Fruit fly (Drosophila melanogaster): ENCODE data around the gene milt.

The milt gene

dm6 chr2L:7049009-7049647 is 11.5 kb downstream of the milt start (continued):
- TF ChIP-seq ac (GFP tag; optimal IDR thresholded peaks at IDR 0.05) (no peak), CG14667 (GFP tag; IDR thresholded peaks at IDR 0.05) (no peak), sug (tag; optimal IDR thresholded peaks at IDR 0.05) (peak; percentile 38), ato (GFP tag; IDR thresholded peaks at IDR 0.05; ENCODE audit: partially characterized antibody) (peak; percentile 100), B-H2 (GFP tag; optimal IDR thresholded peaks at IDR 0.05) (no peak), gfzf (GFP tag; optimal IDR thresholded peaks at IDR 0.05) (no peak), ash1 (GFP tag; optimal IDR thresholded peaks at IDR 0.05) (peak; percentile 50), NfI (GFP tag; optimal IDR thresholded peaks at IDR 0.05) (peak; percentile 24), Oaz (GFP tag; IDR thresholded peaks at IDR 0.05) (no peak), corto (GFP tag; optimal IDR thresholded peaks at IDR 0.05) (peak; percentile 12), Ptx1 (GFP tag; IDR thresholded peaks at IDR 0.05) (peak; percentile 40; the same call in 1 of the 2 replicates), CG4282 (GFP tag; optimal IDR thresholded peaks at IDR 0.05) (no peak), Med (GFP tag) (peak; percentile 90), gro (GFP tag; optimal IDR thresholded peaks at IDR 0.05) (no peak), NC2β (GFP tag; optimal IDR thresholded peaks at IDR 0.05) (no peak), CG9817 (tag; optimal IDR thresholded peaks at IDR 0.05) (no peak), Deaf1 (tag; optimal IDR thresholded peaks at IDR 0.05) (peak; percentile 40), CG15514 (GFP tag; optimal IDR thresholded peaks at IDR 0.05) (peak; percentile 19), Mrtf (GFP tag; IDR thresholded peaks at IDR 0.05) (no peak), dm (GFP tag; optimal IDR thresholded peaks at IDR 0.05) (no peak), inv (GFP tag; IDR thresholded peaks at IDR 0.05; ENCODE audit: partially characterized antibody) (peak; percentile 90), CG8290 (GFP tag; optimal IDR thresholded peaks at IDR 0.05) (peak; percentile 24), CG8290 (tag; optimal IDR thresholded peaks at IDR 0.05) (peak in 1 of 2 experiments; percentile 86), CG2116 (GFP tag; optimal IDR thresholded peaks at IDR 0.05) (no peak), CG7271 (tag; optimal IDR thresholded peaks at IDR 0.05) (no peak), CG6765 (GFP tag; optimal IDR thresholded peaks at IDR 0.05) (peak; percentile 34), Mes4 (GFP tag; optimal IDR thresholded peaks at IDR 0.05) (peak; percentile 35), pfk (GFP tag; optimal IDR thresholded peaks at IDR 0.05) (no peak), nau (GFP tag; optimal IDR thresholded peaks at IDR 0.05) (no peak), CG15269 (tag; optimal IDR thresholded peaks at IDR 0.05) (no peak), Eip74EF (GFP tag; optimal IDR thresholded peaks at IDR 0.05) (no peak), luna (GFP tag; optimal IDR thresholded peaks at IDR 0.05) (no peak), Lhr (GFP tag; optimal IDR thresholded peaks at IDR 0.05) (no peak), jigr1 (GFP tag; IDR thresholded peaks at IDR 0.05) (no peak), jumu (GFP tag; optimal IDR thresholded peaks at IDR 0.05) (no peak), CG13123 (GFP tag; optimal IDR thresholded peaks at IDR 0.05) (no peak), Sry-δ (GFP tag; optimal IDR thresholded peaks at IDR 0.05) (peak; percentile 17), D19A (tag; optimal IDR thresholded peaks at IDR 0.05) (no peak), CG9876 (GFP tag; optimal IDR thresholded peaks at IDR 0.05) (no peak), ab (GFP tag; optimal IDR thresholded peaks at IDR 0.05) (no peak), ro (GFP tag; IDR thresholded peaks at IDR 0.05) (no peak), CG5180 (GFP tag; optimal IDR thresholded peaks at IDR 0.05) (no peak), bab2 (GFP tag; optimal IDR thresholded peaks at IDR 0.05) (no peak), Vsx1 (GFP tag; optimal IDR thresholded peaks at IDR 0.05) (no peak)
